Worm (Caenorhabditis elegans) whole organism, L4 larva: ENCODE measurements around the gene C16C8.16.

Experiments
- R02D3.7 ChIP-seq: fragments of 150-350 bp; sonication (generic microtip); optimal IDR thresholded peaks from 3 replicates; lab custom pipeline; 2014; ENCODE audit warnings: missing biosample characterization, missing genetic modification characterization
- T20F7.1 ChIP-seq: fragments of 200-800 bp; sonication (Bioruptor generic); optimal IDR thresholded peaks from 2 replicates; lab custom pipeline; 2018; ENCODE audit warnings: mild to moderate bottlenecking, missing genetic modification characterization, missing compliant biosample characterization
- T26A8.4 ChIP-seq: fragments of 200-800 bp; sonication (Bioruptor generic); IDR thresholded peaks from 2 replicates; pipeline ENCODE4 v1.3.6; 2022; ENCODE audit warnings: missing genetic modification characterization, missing compliant biosample characterization
- Y75B8A.6 ChIP-seq: fragments of 200-800 bp; sonication (Bioruptor generic); IDR thresholded peaks from 2 replicates; pipeline ENCODE4 v1.3.6; 2022; ENCODE audit warnings: missing genetic modification reagents, missing genetic modification characterization, missing compliant biosample characterization
- ZK337.2 ChIP-seq: fragments of 200-800 bp; sonication (Bioruptor generic); IDR thresholded peaks from 2 replicates; pipeline ENCODE4 v1.3.6; 2022; ENCODE audit warnings: missing genetic modification reagents, missing genetic modification characterization, missing compliant biosample characterization
- aha-1 ChIP-seq: fragments of 150-350 bp; peaks from one replicate; lab custom pipeline; 2014; ENCODE audit warnings: missing biosample characterization, missing genetic modification characterization
- aly-2 ChIP-seq: sonication (generic microtip); optimal IDR thresholded peaks from 2 replicates; lab custom pipeline; 2018; ENCODE audit warnings: missing biosample characterization, missing genetic modification characterization
- ama-1 ChIP-seq: fragments of 150-350 bp; optimal IDR thresholded peaks from 2 replicates; lab custom pipeline; 2014; ENCODE audit warnings: inconsistent platforms, mixed read lengths
- arid-1 ChIP-seq: fragments of 200-800 bp; sonication (Bioruptor generic); conservative IDR thresholded peaks from 2 replicates; pipeline ENCODE4 v1.3.6; 2022; ENCODE audit warnings: missing genetic modification reagents, missing genetic modification characterization, missing compliant biosample characterization
- attf-4 ChIP-seq: sonication (generic microtip); optimal IDR thresholded peaks from 3 replicates; lab custom pipeline; 2017; ENCODE audit warnings: missing biosample characterization, missing genetic modification characterization
- ceh-28 ChIP-seq: fragments of 150-350 bp; optimal IDR thresholded peaks from 2 replicates; lab custom pipeline; 2014; ENCODE audit warnings: missing biosample characterization, missing genetic modification reagents, missing genetic modification characterization
- ceh-32 ChIP-seq: sonication (generic microtip); optimal IDR thresholded peaks from 2 replicates; lab custom pipeline; 2016; ENCODE audit warnings: mild to moderate bottlenecking, missing genetic modification characterization, missing compliant biosample characterization; ENCODE audit not compliant: poor library complexity
- cey-2 ChIP-seq: sonication (generic microtip); optimal IDR thresholded peaks from 3 replicates; lab custom pipeline; 2017; ENCODE audit warnings: missing genetic modification characterization, mild to moderate bottlenecking, missing compliant biosample characterization, antibody characterized with exemption, borderline replicate concordance; ENCODE audit not compliant: insufficient read depth
- daf-16 ChIP-seq, 3 experiments: sonication (generic microtip); optimal IDR thresholded peaks; 2 replicates each; lab custom pipeline; 2016 to 2017; ENCODE audit warnings: missing genetic modification characterization in 3 of 3, missing genetic modification reagents in 3 of 3, mild to moderate bottlenecking in 2 of 3, missing compliant biosample characterization in 2 of 3, missing biosample characterization in 1 of 3, moderate library complexity in 1 of 3
- daf-19 ChIP-seq: fragments of 200-800 bp; sonication (Bioruptor generic); conservative IDR thresholded peaks from 2 replicates; pipeline ENCODE4 v1.3.6; 2022; ENCODE audit warnings: missing genetic modification characterization, missing compliant biosample characterization
- dmd-9 ChIP-seq: fragments of 200-800 bp; sonication (Bioruptor generic); IDR thresholded peaks from 2 replicates; pipeline ENCODE4 v1.3.6; 2022; ENCODE audit warnings: missing genetic modification reagents, missing genetic modification characterization, missing compliant biosample characterization
- egl-43 ChIP-seq: fragments of 200-800 bp; sonication (Bioruptor generic); IDR thresholded peaks from 2 replicates; pipeline ENCODE4 v1.3.6; 2022; ENCODE audit warnings: missing genetic modification reagents, missing genetic modification characterization, missing compliant biosample characterization
- lin-15B ChIP-seq: fragments of 150-350 bp; sonication (generic microtip); optimal IDR thresholded peaks from 3 replicates; lab custom pipeline; 2014; ENCODE audit warnings: missing biosample characterization, missing genetic modification characterization
- lir-3 ChIP-seq: sonication (generic microtip); optimal IDR thresholded peaks from 2 replicates; lab custom pipeline; 2016; ENCODE audit warnings: mild to moderate bottlenecking, missing genetic modification characterization, missing compliant biosample characterization
- mxl-2 ChIP-seq: fragments of 200-800 bp; sonication (Bioruptor generic); conservative IDR thresholded peaks from 2 replicates; pipeline ENCODE4 v1.3.6; 2022; ENCODE audit warnings: missing genetic modification reagents, missing genetic modification characterization, missing compliant biosample characterization
- nhr-11 ChIP-seq: fragments of 150-350 bp; optimal IDR thresholded peaks from 2 replicates; lab custom pipeline; 2014; ENCODE audit warnings: missing biosample characterization, missing genetic modification characterization
- nhr-25 ChIP-seq: sonication (generic microtip); optimal IDR thresholded peaks from 2 replicates; lab custom pipeline; 2017; ENCODE audit warnings: missing genetic modification characterization, mild to moderate bottlenecking, missing compliant biosample characterization, antibody characterized with exemption, moderate library complexity, borderline replicate concordance; ENCODE audit not compliant: insufficient read depth
- nhr-41 ChIP-seq: fragments of 200-800 bp; sonication (Bioruptor generic); IDR thresholded peaks from 2 replicates; pipeline ENCODE4 v1.3.6; 2022; ENCODE audit warnings: missing genetic modification reagents, missing genetic modification characterization, missing compliant biosample characterization
- nhr-77 ChIP-seq: fragments of 150-350 bp; optimal IDR thresholded peaks from 2 replicates; lab custom pipeline; 2014; ENCODE audit warnings: missing biosample characterization, missing genetic modification characterization
- pha-4 ChIP-seq, 2 experiments: fragments of 150-350 bp in 1 of 2; fragments of 200-800 bp in 1 of 2; sonication (Bioruptor generic) in 1 of 2; IDR thresholded peaks in 1 of 2; optimal IDR thresholded peaks in 1 of 2; 2 replicates each; pipeline versions ENCODE4 v1.3.6 to Lab custom; 2014 to 2022; ENCODE audit warnings: missing genetic modification characterization in 2 of 2, missing genetic modification reagents in 2 of 2, missing biosample characterization in 1 of 2, missing compliant biosample characterization in 1 of 2
- rbr-2 ChIP-seq: sonication (generic microtip); optimal IDR thresholded peaks from 2 replicates; lab custom pipeline; 2016; ENCODE audit warnings: missing genotype, missing genetic modification characterization, missing compliant biosample characterization
- skn-1 ChIP-seq: fragments of 150-350 bp; optimal IDR thresholded peaks from 2 replicates; lab custom pipeline; 2014; ENCODE audit warnings: missing biosample characterization, missing genetic modification characterization
- tag-97 ChIP-seq: fragments of 200-800 bp; sonication (Bioruptor generic); IDR thresholded peaks from 2 replicates; pipeline ENCODE4 v1.3.6; 2022; ENCODE audit warnings: missing genetic modification characterization, missing compliant biosample characterization
- unc-130 ChIP-seq: sonication (generic microtip); optimal IDR thresholded peaks from 2 replicates; lab custom pipeline; 2016; ENCODE audit warnings: missing genetic modification reagents, missing genetic modification characterization, missing compliant biosample characterization
- zip-11 ChIP-seq: fragments of 200-800 bp; sonication (Bioruptor generic); IDR thresholded peaks from 2 replicates; pipeline ENCODE4 v1.3.6; 2022; ENCODE audit warnings: missing genetic modification characterization, missing compliant biosample characterization
- ztf-11 ChIP-seq: fragments of 150-350 bp; optimal IDR thresholded peaks from 2 replicates; lab custom pipeline; 2014; ENCODE audit warnings: missing biosample characterization, missing genetic modification characterization

The C16C8.16 gene

DNA sequence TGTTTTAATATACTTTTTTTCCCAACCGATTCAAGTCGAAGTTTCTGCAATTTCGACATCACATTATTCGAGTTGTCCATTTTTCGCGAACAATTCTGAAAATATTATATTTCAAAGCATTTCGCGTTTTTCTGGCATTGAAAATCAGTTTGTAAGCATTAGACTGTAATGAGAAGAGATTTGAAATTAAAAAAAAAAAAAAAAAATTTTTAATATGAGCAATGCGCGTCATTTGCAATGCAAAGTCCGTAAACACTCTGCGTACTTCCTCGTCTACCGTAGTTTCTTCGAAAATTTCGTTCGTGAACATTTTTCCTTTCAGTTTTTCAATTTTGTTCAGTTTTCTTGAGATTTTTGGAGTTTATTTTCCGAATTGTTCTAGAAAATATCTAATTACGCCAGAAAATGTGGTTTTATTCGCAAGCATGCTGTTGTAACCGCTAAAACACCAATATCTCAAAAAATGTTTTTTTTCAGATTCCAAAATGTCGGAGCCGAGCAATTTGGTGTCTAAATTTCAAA, at the start of gene C16C8.16, which contains the start of gene C16C8.5:
Gene C16C8.16 (plus strand): TSS at position 472 of the 522 bp plus-strand sequence.
Gene C16C8.5 (minus strand): TSS at position 101 of the 522 bp plus-strand sequence.
- TF ChIP-seq R02D3.7 (tag; lab: Kevin White, UChicago) (no peak), arid-1 (GFP tag; lab: Robert Waterston, UW) (no peak), ceh-32 (tag; lab: Kevin White, UChicago) (no peak), ceh-28 (tag; lab: Kevin White, UChicago) (no peak)
- TF ChIP-seq, all 104 proteins: peak for 0

DNA sequence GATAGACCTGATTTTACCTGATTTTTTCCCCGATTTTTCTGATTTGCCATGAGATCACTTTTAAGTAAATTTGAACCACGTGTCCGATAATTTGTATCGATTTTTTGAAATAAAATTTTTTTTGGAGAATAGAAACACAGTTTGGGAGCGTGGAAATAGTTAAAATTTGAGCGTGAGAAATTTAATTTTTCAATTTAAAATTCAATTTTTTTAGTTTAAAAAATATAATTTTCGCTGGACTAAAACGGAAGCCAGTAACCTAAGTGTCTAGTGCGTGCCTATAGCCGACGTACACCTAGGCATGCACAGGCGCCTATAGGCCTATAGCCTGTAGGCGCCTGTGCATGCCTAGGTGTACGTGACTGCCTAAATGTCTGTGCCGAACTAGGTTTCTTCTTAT, 46.3 kb upstream of the C16C8.16 start, which contains the start of gene nep-9:
Gene nep-9 (minus strand): TSS at position 101 of the 400 bp plus-strand sequence.
- TF ChIP-seq aha-1 (tag; lab: Kevin White, UChicago) (peak; percentile 24), ztf-11 (tag; lab: Kevin White, UChicago) (no peak), unc-130 (GFP tag; lab: Kevin White, UChicago) (no peak)

DNA sequence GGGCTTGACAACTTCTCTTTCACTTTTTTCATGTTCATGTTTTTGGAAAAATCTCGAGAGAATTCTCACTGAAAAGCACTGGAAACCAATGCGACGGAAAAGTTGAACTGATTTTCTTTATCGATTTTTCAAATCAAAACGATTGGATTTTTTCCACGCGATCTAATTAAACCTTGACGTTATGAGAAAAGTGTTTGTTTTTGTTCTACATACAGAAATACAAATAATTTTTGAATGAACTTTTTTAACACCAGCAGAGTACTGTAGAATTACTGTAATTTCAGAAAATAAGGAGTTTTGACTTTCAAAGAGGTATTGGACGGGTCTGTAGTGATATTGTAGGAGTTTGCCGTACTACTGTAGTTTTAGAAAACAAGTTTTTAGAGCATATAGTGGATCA, 42.7 kb upstream of the C16C8.16 start, which contains the start of gene nep-10:
Gene nep-10 (minus strand): TSS at position 101 of the 400 bp plus-strand sequence.
- TF ChIP-seq ZK337.2 (GFP tag; lab: Robert Waterston, UW) (no peak), dmd-9 (GFP tag; lab: Robert Waterston, UW) (no peak), rbr-2 (tag; lab: Kevin White, UChicago) (no peak), nhr-25 (no peak), zip-11 (GFP tag; lab: Robert Waterston, UW) (no peak), daf-16 (GFP tag; optimal IDR thresholded peaks at IDR 0.05; lab: Kevin White, UChicago) (no peak), daf-16 (tag; optimal IDR thresholded peaks at IDR 0.05; lab: Kevin White, UChicago) (no peak), T20F7.1 (no peak), egl-43 (GFP tag; lab: Robert Waterston, UW) (no peak), skn-1 (tag; lab: Kevin White, UChicago) (no peak), ztf-11 (tag; lab: Kevin White, UChicago) (no peak), mxl-2 (no peak), aly-2 (tag; lab: Kevin White, UChicago) (no peak), ceh-32 (tag; lab: Kevin White, UChicago) (no peak), cey-2 (tag; lab: Kevin White, UChicago) (no peak), lir-3 (tag; lab: Kevin White, UChicago) (no peak), ama-1 (no peak), nhr-77 (no peak), nhr-11 (tag; lab: Kevin White, UChicago) (no peak)

DNA sequence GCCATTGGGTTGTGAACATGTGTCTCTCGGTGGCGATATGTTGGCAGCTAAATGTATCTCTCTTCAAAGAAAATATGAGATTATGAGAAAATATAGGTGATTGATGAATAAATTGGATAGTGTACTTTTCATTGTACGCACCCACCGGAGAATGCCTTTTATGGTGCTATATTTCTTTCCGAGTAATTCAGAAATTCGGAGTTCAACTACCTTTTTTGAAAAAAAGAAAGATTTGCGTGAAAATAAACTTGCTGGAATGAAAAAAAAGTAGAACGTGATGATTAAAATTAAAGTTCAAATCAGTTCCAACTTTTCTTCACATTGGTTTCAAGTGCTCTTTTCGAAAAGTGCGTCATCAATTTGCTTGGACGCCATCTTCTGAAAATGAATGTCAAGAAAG, 42.0 kb upstream of the C16C8.16 start, which contains the start of gene nep-8:
Gene nep-8 (plus strand): TSS at position 301 of the 400 bp plus-strand sequence.
- TF ChIP-seq R02D3.7 (tag; lab: Kevin White, UChicago) (no peak), ceh-32 (tag; lab: Kevin White, UChicago) (no peak), attf-4 (tag; lab: Kevin White, UChicago) (no peak), ZK337.2 (GFP tag; lab: Robert Waterston, UW) (no peak), lin-15B (tag; lab: Kevin White, UChicago) (no peak), mxl-2 (no peak), nhr-25 (no peak), tag-97 (GFP tag; lab: Robert Waterston, UW) (no peak), ztf-11 (tag; lab: Kevin White, UChicago) (no peak), T26A8.4 (no peak), nhr-41 (GFP tag; lab: Robert Waterston, UW) (no peak), pha-4 (GFP tag; IDR thresholded peaks at IDR 0.05; lab: Robert Waterston, UW) (no peak), pha-4 (tag; optimal IDR thresholded peaks at IDR 0.05; lab: Kevin White, UChicago) (no peak), Y75B8A.6 (GFP tag; lab: Robert Waterston, UW) (no peak), daf-19 (GFP tag; lab: Robert Waterston, UW) (no peak)
